Fruit fly (Drosophila melanogaster): Measurements from ENCODE around the gene CG33500.

DNA sequence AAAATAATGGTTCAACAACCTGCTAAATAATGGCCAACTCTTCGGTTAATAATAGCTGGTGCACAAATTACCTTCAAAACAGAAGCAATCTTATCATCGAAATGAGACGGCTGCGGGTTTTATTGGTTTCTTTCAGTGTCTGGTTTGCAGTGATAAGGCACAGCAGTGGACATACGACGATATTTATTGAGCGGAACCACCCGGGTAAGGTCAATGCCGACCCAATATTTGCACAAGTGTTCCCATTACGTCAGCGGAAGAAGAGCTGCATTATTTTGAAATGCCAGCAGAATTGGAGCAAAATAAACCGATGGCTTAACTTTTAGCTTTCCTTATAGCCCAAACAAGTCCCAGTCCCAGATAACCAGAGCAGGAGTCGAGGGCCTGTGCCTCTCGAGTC is 17.3 kb downstream of the CG33500 start:
- TF ChIP-seq h (optimal IDR thresholded peaks at IDR 0.05): no peak
- TF ChIP-seq Ptx1 (GFP tag; IDR thresholded peaks at IDR 0.05): no peak
- no peak for TF ChIP-seq tll (GFP tag; optimal IDR thresholded peaks at IDR 0.05)
- no peak for TF ChIP-seq mirr (GFP tag; optimal IDR thresholded peaks at IDR 0.05)
- peak; percentile 22 for TF ChIP-seq exex (tag; optimal IDR thresholded peaks at IDR 0.05)
- no peak for TF ChIP-seq CG12769 (tag; optimal IDR thresholded peaks at IDR 0.05)
- no peak for TF ChIP-seq CG4854 (GFP tag; optimal IDR thresholded peaks at IDR 0.05)
- no peak for TF ChIP-seq CG17361 (GFP tag; IDR thresholded peaks at IDR 0.05)
- TF ChIP-seq CG10565 (GFP tag; optimal IDR thresholded peaks at IDR 0.05): no peak
- TF ChIP-seq ems (GFP tag; optimal IDR thresholded peaks at IDR 0.05): no peak
- no peak for TF ChIP-seq CG7372 (GFP tag; IDR thresholded peaks at IDR 0.05)
- TF ChIP-seq HmgZ (tag; optimal IDR thresholded peaks at IDR 0.05): no peak
- no peak for TF ChIP-seq CG10209 (GFP tag; optimal IDR thresholded peaks at IDR 0.05)

Measured in whole organism, embryonic.